Worm (Caenorhabditis elegans) whole organism, L4 larva: Measurements from ENCODE around the gene C49A9.1.

Source experiments
- F10B5.3 ChIP-seq: sonication (generic microtip); optimal IDR thresholded peaks from 2 replicates; lab custom pipeline; 2016; ENCODE audit warnings: mild to moderate bottlenecking, missing genetic modification characterization, missing compliant biosample characterization
- F49E8.2 ChIP-seq: sonication (generic microtip); optimal IDR thresholded peaks from 2 replicates; lab custom pipeline; 2016; ENCODE audit warnings: missing compliant biosample characterization, mild to moderate bottlenecking, missing genetic modification characterization, borderline replicate concordance
- Y5F2A.4 ChIP-seq: fragments of 200-800 bp; sonication (Bioruptor generic); optimal IDR thresholded peaks from 2 replicates; lab custom pipeline; 2018; ENCODE audit warnings: mild to moderate bottlenecking, missing genetic modification characterization, missing compliant biosample characterization
- fos-1 ChIP-seq: fragments of 150-350 bp; optimal IDR thresholded peaks from 2 replicates; lab custom pipeline; 2014; ENCODE audit warnings: missing biosample characterization, missing genetic modification characterization
- jun-1 ChIP-seq: fragments of 150-350 bp; optimal IDR thresholded peaks from 2 replicates; lab custom pipeline; 2014; ENCODE audit warnings: missing biosample characterization, missing genetic modification reagents, missing genetic modification characterization
- lin-13 ChIP-seq: fragments of 150-350 bp; optimal IDR thresholded peaks from 2 replicates; lab custom pipeline; 2014; ENCODE audit warnings: missing biosample characterization, missing genetic modification reagents, missing genetic modification characterization
- mep-1 ChIP-seq: fragments of 150-350 bp; sonication (generic microtip); optimal IDR thresholded peaks from 3 replicates; lab custom pipeline; 2014; ENCODE audit warnings: missing biosample characterization, missing genetic modification characterization
- nhr-77 ChIP-seq: fragments of 150-350 bp; optimal IDR thresholded peaks from 2 replicates; lab custom pipeline; 2014; ENCODE audit warnings: missing biosample characterization, missing genetic modification characterization
- pqm-1 ChIP-seq: sonication (generic microtip); optimal IDR thresholded peaks from 2 replicates; lab custom pipeline; 2017; ENCODE audit warnings: missing biosample characterization, missing genetic modification characterization
- snpc-4 ChIP-seq: fragments of 150-350 bp; optimal IDR thresholded peaks from 2 replicates; lab custom pipeline; 2014; ENCODE audit warnings: missing biosample characterization, missing genetic modification characterization
- ztf-11 ChIP-seq: fragments of 150-350 bp; optimal IDR thresholded peaks from 2 replicates; lab custom pipeline; 2014; ENCODE audit warnings: missing biosample characterization, missing genetic modification characterization

DNA sequence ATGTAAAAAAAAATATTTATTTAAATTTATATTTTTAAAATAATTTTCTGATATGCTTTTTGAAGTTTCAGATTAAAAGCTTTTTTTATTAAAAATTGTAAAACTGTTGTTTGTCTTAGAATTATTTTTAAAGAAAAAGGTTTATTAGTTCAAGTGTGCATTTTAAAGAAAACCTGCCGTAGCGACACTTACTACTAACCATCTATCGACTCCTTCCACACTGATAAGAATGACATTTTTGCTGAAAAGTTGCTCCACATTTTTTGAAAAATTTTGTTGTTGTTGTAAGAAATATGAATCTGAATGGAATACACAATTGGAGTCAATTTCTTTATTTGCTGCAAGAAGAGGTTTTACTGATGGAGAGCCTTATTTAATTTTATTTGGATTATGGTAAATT, at the start of gene C49A9.1:
- TF ChIP-seq Y5F2A.4 (no peak), F49E8.2 (tag; lab: Kevin White, UChicago) (no peak), nhr-77 (tag; lab: Kevin White, UChicago) (no peak), snpc-4 (tag; lab: Kevin White, UChicago) (no peak), fos-1 (tag; lab: Kevin White, UChicago) (no peak), jun-1 (tag; lab: Kevin White, UChicago) (no peak), ztf-11 (tag; lab: Kevin White, UChicago) (no peak), mep-1 (tag; lab: Kevin White, UChicago) (no peak), pqm-1 (tag; lab: Kevin White, UChicago) (peak; percentile 70), F10B5.3 (tag; lab: Kevin White, UChicago) (no peak), lin-13 (GFP tag; lab: Kevin White, UChicago) (no peak)
